Worm (Caenorhabditis elegans) whole organism, L3 larva: ENCODE measurements around the gene cope-1.
"Not testable (repeated sequence)": the region's sequence is repeated elsewhere in the genome, so short reads cannot be mapped to it uniquely, and the experiment has no call there.

Source experiments
- ZK546.5 ChIP-seq: sonication (generic microtip); optimal IDR thresholded peaks from 2 replicates; lab custom pipeline; 2017; ENCODE audit warnings: missing biosample characterization, missing genetic modification characterization
- ama-1 ChIP-seq: fragments of 150-350 bp; optimal IDR thresholded peaks from 2 replicates; lab custom pipeline; 2018
- ceh-16 ChIP-seq: sonication (generic microtip); optimal IDR thresholded peaks from 2 replicates; lab custom pipeline; 2017; ENCODE audit warnings: missing biosample characterization, missing genetic modification characterization
- ceh-28 ChIP-seq: fragments of 150-350 bp; optimal IDR thresholded peaks from 2 replicates; lab custom pipeline; 2014; ENCODE audit warnings: missing biosample characterization, missing genetic modification reagents, missing genetic modification characterization
- daf-12 ChIP-seq: fragments of 150-350 bp; optimal IDR thresholded peaks from 2 replicates; lab custom pipeline; 2014; ENCODE audit warnings: missing biosample characterization, missing genetic modification reagents, missing genetic modification characterization
- egl-27 ChIP-seq: sonication (generic microtip); optimal IDR thresholded peaks from 4 replicates; lab custom pipeline; 2017; ENCODE audit warnings: missing biosample characterization, missing genetic modification reagents, missing genetic modification characterization
- egl-5 ChIP-seq: fragments of 150-350 bp; optimal IDR thresholded peaks from 2 replicates; lab custom pipeline; 2017; ENCODE audit warnings: missing biosample characterization, missing genetic modification reagents, missing genetic modification characterization, inconsistent platforms
- elt-1 ChIP-seq: fragments of 150-350 bp; optimal IDR thresholded peaks from 2 replicates; lab custom pipeline; 2014; ENCODE audit warnings: missing biosample characterization, missing genetic modification characterization
- elt-2 ChIP-seq: sonication (generic microtip); optimal IDR thresholded peaks from 2 replicates; lab custom pipeline; 2016; ENCODE audit warnings: missing genetic modification reagents, mild to moderate bottlenecking, missing genetic modification characterization, missing compliant biosample characterization
- eor-1 ChIP-seq, 2 experiments: fragments of 150-350 bp; optimal IDR thresholded peaks; 2 replicates each; lab custom pipeline; 2014 to 2018; ENCODE audit warnings: missing biosample characterization in 2 of 2, missing genetic modification characterization in 2 of 2
- fkh-10 ChIP-seq: sonication (generic microtip); optimal IDR thresholded peaks from 2 replicates; lab custom pipeline; 2017; ENCODE audit warnings: missing biosample characterization, missing genetic modification reagents, missing genetic modification characterization
- fos-1 ChIP-seq: fragments of 150-350 bp; optimal IDR thresholded peaks from 2 replicates; lab custom pipeline; 2014; ENCODE audit warnings: missing biosample characterization, missing genetic modification characterization
- lin-39 ChIP-seq: fragments of 150-350 bp; optimal IDR thresholded peaks from 2 replicates; lab custom pipeline; 2018; ENCODE audit warnings: missing biosample characterization, missing genetic modification reagents, missing genetic modification characterization
- lsy-12 ChIP-seq: sonication (generic microtip); optimal IDR thresholded peaks from 2 replicates; lab custom pipeline; 2016; ENCODE audit warnings: mild to moderate bottlenecking, missing genetic modification characterization, missing compliant biosample characterization
- mdl-1 ChIP-seq: fragments of 150-350 bp; optimal IDR thresholded peaks from 2 replicates; lab custom pipeline; 2014; ENCODE audit warnings: missing biosample characterization, missing genetic modification characterization
- mml-1 ChIP-seq: fragments of 150-350 bp; sonication (generic microtip); optimal IDR thresholded peaks from 3 replicates; lab custom pipeline; 2014; ENCODE audit warnings: missing biosample characterization, missing genetic modification characterization
- nfya-1 ChIP-seq: sonication (generic microtip); optimal IDR thresholded peaks from 2 replicates; lab custom pipeline; 2017; ENCODE audit warnings: missing genetic modification characterization, mild to moderate bottlenecking, missing compliant biosample characterization, antibody characterized with exemption, moderate library complexity; ENCODE audit not compliant: insufficient read depth
- nhr-11 ChIP-seq: fragments of 150-350 bp; optimal IDR thresholded peaks from 2 replicates; lab custom pipeline; 2014; ENCODE audit warnings: missing biosample characterization, missing genetic modification characterization
- nhr-12 ChIP-seq: fragments of 150-350 bp; optimal IDR thresholded peaks from 2 replicates; lab custom pipeline; 2014; ENCODE audit warnings: missing biosample characterization, missing genetic modification characterization
- nhr-23 ChIP-seq: fragments of 150-350 bp; optimal IDR thresholded peaks from 2 replicates; lab custom pipeline; 2014; ENCODE audit warnings: missing biosample characterization, missing genetic modification reagents, missing genetic modification characterization
- nhr-237 ChIP-seq: fragments of 150-350 bp; optimal IDR thresholded peaks from 2 replicates; lab custom pipeline; 2014; ENCODE audit warnings: missing biosample characterization, missing genetic modification characterization
- nhr-43 ChIP-seq: sonication (generic microtip); optimal IDR thresholded peaks from 2 replicates; lab custom pipeline; 2016; ENCODE audit warnings: mild to moderate bottlenecking, missing genetic modification characterization, missing compliant biosample characterization; ENCODE audit not compliant: poor library complexity, severe bottlenecking
- nhr-67 ChIP-seq: fragments of 150-350 bp; optimal IDR thresholded peaks from 2 replicates; lab custom pipeline; 2014; ENCODE audit warnings: missing biosample characterization, missing genetic modification characterization
- nhr-76 ChIP-seq: fragments of 150-350 bp; sonication (generic microtip); optimal IDR thresholded peaks from 5 replicates; lab custom pipeline; 2014; ENCODE audit warnings: missing biosample characterization, missing genetic modification characterization
- nhr-77 ChIP-seq: fragments of 150-350 bp; optimal IDR thresholded peaks from 2 replicates; lab custom pipeline; 2014; ENCODE audit warnings: missing biosample characterization, missing genetic modification characterization
- pha-4 ChIP-seq: fragments of 150-350 bp; optimal IDR thresholded peaks from 2 replicates; lab custom pipeline; 2014; ENCODE audit warnings: missing biosample characterization, missing genetic modification reagents, missing genetic modification characterization
- pqm-1 ChIP-seq: fragments of 150-350 bp; optimal IDR thresholded peaks from 2 replicates; lab custom pipeline; 2017; ENCODE audit warnings: missing biosample characterization, missing genetic modification characterization, inconsistent platforms
- sea-2 ChIP-seq: fragments of 150-350 bp; sonication (generic microtip); optimal IDR thresholded peaks from 4 replicates; lab custom pipeline; 2014; ENCODE audit warnings: missing biosample characterization, missing genetic modification reagents, missing genetic modification characterization
- snpc-4 ChIP-seq: fragments of 150-350 bp; optimal IDR thresholded peaks from 2 replicates; lab custom pipeline; 2014; ENCODE audit warnings: missing biosample characterization, missing genetic modification characterization
- tbx-2 ChIP-seq: sonication (generic microtip); optimal IDR thresholded peaks from 2 replicates; lab custom pipeline; 2016; ENCODE audit warnings: mild to moderate bottlenecking, missing genetic modification characterization, missing compliant biosample characterization
- unc-62 ChIP-seq: fragments of 150-350 bp; sonication (generic microtip); optimal IDR thresholded peaks from 4 replicates; lab custom pipeline; 2014; ENCODE audit warnings: missing biosample characterization, missing genetic modification reagents, missing genetic modification characterization

cope-1 gene

ce11 chrIII:13401673-13402258 is 24.3 kb upstream of the cope-1 start, which contains the start of the genes srlf-9 and srlf-10:
srlf-9 (minus strand) TSS chrIII:13401773.
srlf-10 (plus strand) TSS chrIII:13402208.
- TF ChIP-seq unc-62 (GFP tag; lab: Kevin White, UChicago); lin-39 (tag; lab: Kevin White, UChicago); lsy-12 (tag; lab: Kevin White, UChicago): not testable (repeated sequence)

ce11 chrIII:13402934-13403333 is 23.1 kb upstream of the cope-1 start, which contains the start of gene mig-18:
mig-18 (plus strand) TSS chrIII:13403234.
- TF ChIP-seq eor-1 (tag; optimal IDR thresholded peaks at IDR 0.05; lab: Kevin White, UChicago): no peak
- no peak for TF ChIP-seq ZK546.5 (tag; lab: Kevin White, UChicago)

ce11 chrIII:13404418-13404817 is 21.6 kb upstream of the cope-1 start, which contains the start of gene ttr-52:
ttr-52 (plus strand) TSS chrIII:13404718.
- TF ChIP-seq fkh-10 (GFP tag; lab: Kevin White, UChicago): no peak
- TF ChIP-seq ceh-16: no peak
- no peak for TF ChIP-seq snpc-4 (tag; lab: Kevin White, UChicago)
- no peak for TF ChIP-seq ama-1
- TF ChIP-seq fos-1 (tag; lab: Kevin White, UChicago): no peak
- no peak for TF ChIP-seq nhr-43 (tag; lab: Kevin White, UChicago)
- no peak for TF ChIP-seq egl-27
- TF ChIP-seq egl-5 (tag; lab: Kevin White, UChicago): no peak
- no peak for TF ChIP-seq nhr-23 (tag; lab: Kevin White, UChicago)
- no peak for TF ChIP-seq nhr-237 (tag; lab: Kevin White, UChicago)
- TF ChIP-seq daf-12 (tag; lab: Kevin White, UChicago): no peak

ce11 chrIII:13405504-13405903 is 20.6 kb upstream of the cope-1 start, which contains the start of gene nas-1:
nas-1 (plus strand) TSS chrIII:13405804.
- no peak for TF ChIP-seq nhr-23 (tag; lab: Kevin White, UChicago)
- no peak for TF ChIP-seq lin-39 (tag; lab: Kevin White, UChicago)
- TF ChIP-seq nhr-11 (tag; lab: Kevin White, UChicago): no peak
- TF ChIP-seq nfya-1 (tag; lab: Kevin White, UChicago): no peak
- no peak for TF ChIP-seq nhr-67 (tag; lab: Kevin White, UChicago)
- no peak for TF ChIP-seq mml-1 (tag; lab: Kevin White, UChicago)
- no peak for TF ChIP-seq nhr-77 (tag; lab: Kevin White, UChicago)

ce11 chrIII:13409498-13409897 is 16.6 kb upstream of the cope-1 start, which contains the start of gene myo-6:
myo-6 (plus strand) TSS chrIII:13409798.
- no peak for TF ChIP-seq ceh-16
- no peak for TF ChIP-seq nhr-76 (tag; lab: Kevin White, UChicago)
- peak; percentile 18 for TF ChIP-seq pha-4 (tag; lab: Kevin White, UChicago)

ce11 chrIII:13411202-13411601 is 14.9 kb upstream of the cope-1 start:
- TF ChIP-seq nhr-12 (tag; lab: Kevin White, UChicago) (no peak), elt-2 (tag; lab: Kevin White, UChicago) (no peak), nhr-67 (tag; lab: Kevin White, UChicago) (no peak), lsy-12 (tag; lab: Kevin White, UChicago) (no peak), egl-27 (no peak), eor-1 (tag; optimal IDR thresholded peaks at IDR 0.05; lab: Kevin White, UChicago) (no peak), egl-5 (tag; lab: Kevin White, UChicago) (no peak), elt-1 (tag; lab: Kevin White, UChicago) (no peak), ceh-28 (tag; lab: Kevin White, UChicago) (no peak), fkh-10 (GFP tag; lab: Kevin White, UChicago) (no peak), nhr-77 (tag; lab: Kevin White, UChicago) (no peak), fos-1 (tag; lab: Kevin White, UChicago) (no peak), tbx-2 (no peak), nhr-237 (tag; lab: Kevin White, UChicago) (no peak), sea-2 (GFP tag; lab: Kevin White, UChicago) (no peak), mdl-1 (tag; lab: Kevin White, UChicago) (no peak), pqm-1 (tag; lab: Kevin White, UChicago) (no peak)
